Worm (Caenorhabditis elegans): ENCODE measurements around the gene F59B2.8.

DNA sequence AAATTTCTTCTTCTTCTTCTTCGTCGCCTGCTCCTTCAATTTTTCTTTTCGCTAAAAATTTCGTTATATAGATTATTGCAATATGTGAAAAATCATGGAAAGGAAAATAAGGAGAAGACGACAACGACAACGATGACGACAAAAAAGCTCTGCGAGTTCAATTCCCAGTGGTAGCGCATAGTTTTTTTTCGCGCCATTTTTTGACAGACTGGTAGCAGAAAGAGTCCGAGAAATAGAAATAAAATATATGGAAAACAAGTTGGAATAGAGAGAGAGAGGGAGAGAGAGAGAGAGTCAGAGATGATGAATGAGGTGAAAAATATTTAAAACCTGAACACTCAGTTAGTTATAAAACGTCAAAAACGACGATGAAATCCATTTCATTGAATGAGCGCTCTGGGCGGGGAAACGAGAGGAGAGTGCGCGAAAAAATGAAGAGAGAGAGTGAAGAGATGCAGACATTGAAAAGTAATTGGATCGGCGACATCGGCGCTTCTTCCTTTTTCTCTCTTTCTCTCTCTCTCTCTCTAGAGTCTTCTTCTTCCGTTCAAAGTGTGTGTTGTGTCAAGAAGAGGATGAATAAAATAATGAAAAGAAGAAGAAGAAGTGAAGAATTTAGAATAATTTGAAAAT is 28.0 kb downstream of the F59B2.8 start, which contains the start of gene pde-2:
- TF ChIP-seq lin-15B (tag; optimal IDR thresholded peaks at IDR 0.05) (no peak), mdl-1 (tag; optimal IDR thresholded peaks at IDR 0.05) (peak in 1 of 2 experiments; percentile 20), tag-97 (GFP tag; IDR thresholded peaks at IDR 0.05) (no peak), nhr-28 (tag; optimal IDR thresholded peaks at IDR 0.05) (peak; percentile 14), Y48G9A.11 (GFP tag; IDR thresholded peaks at IDR 0.05) (no peak), ceh-62 (tag; optimal IDR thresholded peaks at IDR 0.05) (no peak), cey-2 (tag; optimal IDR thresholded peaks at IDR 0.05; ENCODE audit: borderline replicate concordance, insufficient read depth) (no peak), pqm-1 (tag; optimal IDR thresholded peaks at IDR 0.05) (no peak)
